Worm (Caenorhabditis elegans) whole organism, mixed stage, embryonic: ENCODE measurements around the gene rilp-1.

Experiments
- M03D4.4 ChIP-seq: sonication (generic microtip); optimal IDR thresholded peaks from 2 replicates; lab custom pipeline; 2017; ENCODE audit warnings: mild to moderate bottlenecking, missing genetic modification characterization, missing compliant biosample characterization
- bed-3 ChIP-seq: fragments of 200-800 bp; sonication (Bioruptor generic); optimal IDR thresholded peaks from 3 replicates; lab custom pipeline; 2018; ENCODE audit warnings: mild to moderate bottlenecking, missing genetic modification characterization, moderate library complexity, missing compliant biosample characterization
- blmp-1 ChIP-seq: fragments of 150-350 bp; optimal IDR thresholded peaks from 2 replicates; lab custom pipeline; 2014; ENCODE audit warnings: missing biosample characterization, missing genetic modification characterization
- ceh-39 ChIP-seq: fragments of 150-350 bp; optimal IDR thresholded peaks from 2 replicates; lab custom pipeline; 2014; ENCODE audit warnings: missing biosample characterization, missing genetic modification characterization
- ceh-83 ChIP-seq: fragments of 200-800 bp; sonication (Bioruptor generic); optimal IDR thresholded peaks from 2 replicates; lab custom pipeline; 2018; ENCODE audit warnings: mild to moderate bottlenecking, missing genetic modification characterization, missing compliant biosample characterization
- ces-1 ChIP-seq: fragments of 150-350 bp; optimal IDR thresholded peaks from 2 replicates; lab custom pipeline; 2014; ENCODE audit warnings: missing biosample characterization, missing genetic modification reagents, missing genetic modification characterization
- cnd-1 ChIP-seq: fragments of 200-800 bp; sonication (Bioruptor generic); optimal IDR thresholded peaks from 2 replicates; lab custom pipeline; 2018; ENCODE audit warnings: mild to moderate bottlenecking, missing genetic modification characterization, missing compliant biosample characterization
- drap-1 ChIP-seq: fragments of 200-800 bp; sonication (Bioruptor generic); optimal IDR thresholded peaks from 3 replicates; lab custom pipeline; 2018; ENCODE audit warnings: mild to moderate bottlenecking, missing genetic modification characterization, missing compliant biosample characterization
- elt-1 ChIP-seq: sonication (generic microtip); optimal IDR thresholded peaks from 2 replicates; lab custom pipeline; 2017; ENCODE audit warnings: missing genetic modification characterization, mild to moderate bottlenecking, missing compliant biosample characterization, antibody characterized with exemption, moderate library complexity, borderline replicate concordance; ENCODE audit not compliant: insufficient read depth
- elt-3 ChIP-seq: fragments of 150-350 bp; optimal IDR thresholded peaks from 2 replicates; lab custom pipeline; 2014; ENCODE audit warnings: missing biosample characterization, missing genetic modification characterization
- flh-1 ChIP-seq: fragments of 200-800 bp; sonication (Bioruptor generic); optimal IDR thresholded peaks from 2 replicates; lab custom pipeline; 2018; ENCODE audit warnings: mild to moderate bottlenecking, missing genetic modification characterization, moderate library complexity, missing compliant biosample characterization
- ham-2 ChIP-seq: fragments of 200-800 bp; sonication (Bioruptor generic); optimal IDR thresholded peaks from 2 replicates; lab custom pipeline; 2018; ENCODE audit warnings: mild to moderate bottlenecking, missing genetic modification characterization, missing compliant biosample characterization
- hlh-1 ChIP-seq: fragments of 150-350 bp; optimal IDR thresholded peaks from 2 replicates; lab custom pipeline; 2014; ENCODE audit warnings: missing biosample characterization, missing genetic modification reagents, missing genetic modification characterization
- lin-13 ChIP-seq: fragments of 150-350 bp; optimal IDR thresholded peaks from 2 replicates; lab custom pipeline; 2014; ENCODE audit warnings: missing biosample characterization, missing genetic modification characterization
- lin-32 ChIP-seq: fragments of 200-800 bp; sonication (Bioruptor generic); optimal IDR thresholded peaks from 2 replicates; lab custom pipeline; 2018; ENCODE audit warnings: mild to moderate bottlenecking, missing genetic modification characterization, missing compliant biosample characterization
- lsy-2 ChIP-seq: fragments of 150-350 bp; optimal IDR thresholded peaks from 2 replicates; lab custom pipeline; 2014; ENCODE audit warnings: missing biosample characterization, missing genetic modification characterization
- mep-1 ChIP-seq: fragments of 150-350 bp; optimal IDR thresholded peaks from 2 replicates; lab custom pipeline; 2017; ENCODE audit warnings: missing biosample characterization, missing genetic modification reagents, missing genetic modification characterization, inconsistent platforms
- mls-2 ChIP-seq: sonication (generic microtip); optimal IDR thresholded peaks from 2 replicates; lab custom pipeline; 2016; ENCODE audit warnings: mild to moderate bottlenecking, missing genetic modification characterization, moderate library complexity, missing compliant biosample characterization
- nhr-12 ChIP-seq: fragments of 150-350 bp; optimal IDR thresholded peaks from 2 replicates; lab custom pipeline; 2014; ENCODE audit warnings: missing biosample characterization, missing genetic modification characterization
- nhr-2 ChIP-seq: fragments of 150-350 bp; optimal IDR thresholded peaks from 2 replicates; lab custom pipeline; 2014; ENCODE audit warnings: missing biosample characterization, missing genetic modification characterization
- nhr-237 ChIP-seq: fragments of 150-350 bp; optimal IDR thresholded peaks from 2 replicates; lab custom pipeline; 2014; ENCODE audit warnings: missing biosample characterization, missing genetic modification characterization
- nhr-28 ChIP-seq: fragments of 150-350 bp; optimal IDR thresholded peaks from 2 replicates; lab custom pipeline; 2014; ENCODE audit warnings: missing biosample characterization, missing genetic modification characterization
- nhr-76 ChIP-seq: sonication (generic microtip); optimal IDR thresholded peaks from 2 replicates; lab custom pipeline; 2017; ENCODE audit warnings: missing biosample characterization, missing genetic modification characterization
- pha-4 ChIP-seq: fragments of 150-350 bp; optimal IDR thresholded peaks from 2 replicates; lab custom pipeline; 2018; ENCODE audit warnings: missing biosample characterization, missing genetic modification reagents, missing genetic modification characterization
- snpc-4 ChIP-seq: fragments of 150-350 bp; optimal IDR thresholded peaks from 2 replicates; lab custom pipeline; 2014; ENCODE audit warnings: missing biosample characterization, missing genetic modification characterization
- sptf-1 ChIP-seq: sonication (generic microtip); optimal IDR thresholded peaks from 2 replicates; lab custom pipeline; 2017; ENCODE audit warnings: mild to moderate bottlenecking, missing genetic modification characterization, moderate library complexity, missing compliant biosample characterization
- tbx-8 ChIP-seq: fragments of 200-800 bp; sonication (Bioruptor generic); optimal IDR thresholded peaks from 2 replicates; lab custom pipeline; 2018; ENCODE audit warnings: mild to moderate bottlenecking, missing genetic modification characterization, moderate library complexity, missing compliant biosample characterization
- unc-120 ChIP-seq: sonication (generic microtip); optimal IDR thresholded peaks from 2 replicates; lab custom pipeline; 2017; ENCODE audit warnings: missing genetic modification characterization, missing compliant biosample characterization; ENCODE audit not compliant: poor library complexity, severe bottlenecking
- unc-39 ChIP-seq: fragments of 150-350 bp; optimal IDR thresholded peaks from 2 replicates; lab custom pipeline; 2014; ENCODE audit warnings: missing biosample characterization, missing genetic modification characterization
- unc-62 ChIP-seq: fragments of 150-350 bp; optimal IDR thresholded peaks from 2 replicates; lab custom pipeline; 2014; ENCODE audit warnings: missing biosample characterization, missing genetic modification reagents, missing genetic modification characterization
- zip-8 ChIP-seq: fragments of 150-350 bp; optimal IDR thresholded peaks from 2 replicates; lab custom pipeline; 2014; ENCODE audit warnings: missing biosample characterization, missing genetic modification characterization

Gene rilp-1

DNA sequence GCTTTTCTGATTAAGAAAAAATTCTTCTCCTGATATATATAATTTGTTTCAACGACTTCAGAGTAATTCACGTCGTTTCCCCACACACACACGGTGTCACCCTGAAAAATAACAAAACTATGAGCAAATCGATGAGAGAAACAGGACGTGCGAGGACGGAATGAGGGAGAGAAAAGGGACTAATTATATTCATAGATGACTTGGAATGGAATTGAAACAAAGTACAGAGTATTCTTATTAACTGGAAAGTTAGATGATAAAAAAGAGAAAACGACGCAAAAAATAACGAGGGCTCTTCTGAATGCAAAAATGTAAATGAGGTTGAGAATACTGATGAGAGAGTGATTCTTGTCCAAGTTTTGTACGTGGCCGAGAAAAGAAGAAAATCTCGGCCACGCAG, 34.4 kb downstream of the rilp-1 start, which contains the start of gene C46F11.6:
C46F11.6 (minus strand) TSS at position 101 of the 400 bp plus-strand sequence.
- TF ChIP-seq sptf-1 (tag; lab: Kevin White, UChicago) (no peak), mep-1 (no peak), lsy-2 (tag; lab: Kevin White, UChicago) (no peak), zip-8 (tag; lab: Kevin White, UChicago) (no peak), nhr-76 (tag; lab: Kevin White, UChicago) (no peak), nhr-12 (no peak), nhr-28 (tag; lab: Kevin White, UChicago) (no peak), ces-1 (GFP tag; lab: Kevin White, UChicago) (no peak), tbx-8 (GFP tag; lab: Kevin White, UChicago) (no peak), unc-39 (no peak), elt-3 (no peak), ceh-39 (tag; lab: Kevin White, UChicago) (no peak)

DNA sequence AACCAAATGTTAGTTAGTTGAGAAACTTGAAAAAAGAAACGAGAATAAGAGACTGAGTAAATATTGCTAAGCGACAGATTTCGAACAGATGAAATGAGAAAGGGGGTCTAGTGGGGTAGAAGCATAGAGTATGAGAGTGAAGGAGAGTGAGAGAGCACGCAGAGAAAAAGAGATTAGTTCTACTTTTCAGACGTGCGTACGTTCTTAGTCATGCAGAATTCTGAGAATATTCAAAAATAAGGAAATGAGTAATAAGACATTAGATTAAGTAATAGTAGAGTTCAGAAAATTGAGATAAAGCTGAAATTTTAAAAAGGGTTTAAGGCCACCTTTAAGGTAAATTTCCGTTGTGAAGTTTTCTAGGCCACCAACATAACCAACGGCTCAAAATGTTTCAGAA, 35.0 kb downstream of the rilp-1 start:
- no peak for TF ChIP-seq cnd-1
- TF ChIP-seq mep-1: no peak
- no peak for TF ChIP-seq elt-1
- no peak for TF ChIP-seq blmp-1
- TF ChIP-seq ham-2 (GFP tag; lab: Kevin White, UChicago): no peak
- no peak for TF ChIP-seq M03D4.4 (tag; lab: Kevin White, UChicago)
- no peak for TF ChIP-seq nhr-2
- no peak for TF ChIP-seq hlh-1 (tag; lab: Kevin White, UChicago)
- no peak for TF ChIP-seq lin-32 (GFP tag; lab: Kevin White, UChicago)
- TF ChIP-seq bed-3: no peak
- TF ChIP-seq unc-62 (GFP tag; lab: Kevin White, UChicago): no peak
- TF ChIP-seq, all 35 proteins: peak for 0

DNA sequence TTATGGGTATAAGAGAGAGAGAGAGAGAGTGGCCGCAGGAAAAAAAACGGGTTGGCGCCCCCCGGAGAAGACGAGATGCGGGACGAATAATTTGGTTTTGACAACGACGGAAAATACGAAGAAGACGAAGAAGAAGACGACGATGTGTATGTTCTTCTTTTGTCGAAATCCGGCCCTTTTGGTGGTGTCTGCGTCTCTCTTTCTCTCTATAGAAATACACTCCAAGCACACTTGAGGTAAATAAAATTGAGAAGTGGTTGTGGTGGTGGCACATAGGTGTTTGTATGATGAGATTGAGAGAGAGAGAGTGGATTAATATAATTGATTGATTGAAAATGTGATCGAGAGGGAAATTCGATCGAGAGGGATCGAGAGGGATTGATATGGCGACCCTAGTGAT, 36.9 kb downstream of the rilp-1 start:
- TF ChIP-seq flh-1 (GFP tag; lab: Kevin White, UChicago) (no peak), mls-2 (tag; lab: Kevin White, UChicago) (peak; percentile 24), nhr-237 (tag; lab: Kevin White, UChicago) (peak; percentile 1), pha-4 (tag; lab: Kevin White, UChicago) (peak; percentile 55), ces-1 (GFP tag; lab: Kevin White, UChicago) (peak; percentile 88), lsy-2 (tag; lab: Kevin White, UChicago) (no peak)

- TF ChIP-seq elt-1 (no peak), ceh-39 (tag; lab: Kevin White, UChicago) (no peak), lin-13 (tag; lab: Kevin White, UChicago) (no peak), ceh-83 (GFP tag; lab: Kevin White, UChicago) (no peak), tbx-8 (GFP tag; lab: Kevin White, UChicago) (no peak), unc-120 (tag; lab: Kevin White, UChicago) (no peak), ces-1 (GFP tag; lab: Kevin White, UChicago) (no peak), nhr-237 (tag; lab: Kevin White, UChicago) (no peak), lsy-2 (tag; lab: Kevin White, UChicago) (no peak), nhr-2 (no peak), elt-3 (no peak), lin-32 (GFP tag; lab: Kevin White, UChicago) (no peak), pha-4 (tag; lab: Kevin White, UChicago) (no peak), mls-2 (tag; lab: Kevin White, UChicago) (no peak), mep-1 (no peak), snpc-4 (tag; lab: Kevin White, UChicago) (no peak), ham-2 (GFP tag; lab: Kevin White, UChicago) (no peak), bed-3 (no peak)
Observed at ce11 chrIII:3674149-3674548, 38.2 kb downstream of the rilp-1 start.

- TF ChIP-seq flh-1 (GFP tag; lab: Kevin White, UChicago): no peak
- TF ChIP-seq unc-62 (GFP tag; lab: Kevin White, UChicago): no peak
- no peak for TF ChIP-seq nhr-2
Observed at ce11 chrIII:3675480-3675879, 39.5 kb downstream of the rilp-1 start.

DNA sequence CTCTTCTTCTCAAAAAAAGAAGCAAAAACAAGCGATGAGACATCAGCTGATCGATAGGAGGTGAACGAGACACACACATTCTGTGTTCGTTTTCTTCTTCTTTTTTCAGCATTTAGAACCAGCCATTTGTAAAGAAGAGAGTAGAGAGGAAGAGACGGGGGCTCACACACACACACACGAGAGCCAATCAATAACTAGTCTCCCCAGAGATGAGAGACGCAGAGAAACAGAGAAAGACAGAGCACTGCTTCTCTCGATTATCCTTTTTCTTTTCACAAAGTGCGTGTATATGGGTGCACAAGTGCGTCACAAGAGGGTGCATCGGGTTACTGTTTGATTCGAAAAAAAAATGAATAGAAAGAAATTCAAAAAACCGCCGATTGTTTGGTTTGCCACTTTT, 41.4 kb downstream of the rilp-1 start:
- TF ChIP-seq ces-1 (GFP tag; lab: Kevin White, UChicago) (peak; percentile 79), mep-1 (peak; percentile 56), ceh-83 (GFP tag; lab: Kevin White, UChicago) (no peak), tbx-8 (GFP tag; lab: Kevin White, UChicago) (no peak), unc-120 (tag; lab: Kevin White, UChicago) (peak; percentile 77), nhr-76 (tag; lab: Kevin White, UChicago) (no peak), nhr-28 (tag; lab: Kevin White, UChicago) (no peak), sptf-1 (tag; lab: Kevin White, UChicago) (peak; percentile 60), mls-2 (tag; lab: Kevin White, UChicago) (peak; percentile 25), hlh-1 (tag; lab: Kevin White, UChicago) (peak; percentile 36), ceh-39 (tag; lab: Kevin White, UChicago) (peak; percentile 25), pha-4 (tag; lab: Kevin White, UChicago) (peak; percentile 63), elt-3 (no peak), drap-1 (GFP tag; lab: Kevin White, UChicago) (no peak)
- TF ChIP-seq, all 35 proteins: peak for 8
